Fruit fly (Drosophila melanogaster): ENCODE measurements around the gene Sgs5.

Gene Sgs5

DNA sequence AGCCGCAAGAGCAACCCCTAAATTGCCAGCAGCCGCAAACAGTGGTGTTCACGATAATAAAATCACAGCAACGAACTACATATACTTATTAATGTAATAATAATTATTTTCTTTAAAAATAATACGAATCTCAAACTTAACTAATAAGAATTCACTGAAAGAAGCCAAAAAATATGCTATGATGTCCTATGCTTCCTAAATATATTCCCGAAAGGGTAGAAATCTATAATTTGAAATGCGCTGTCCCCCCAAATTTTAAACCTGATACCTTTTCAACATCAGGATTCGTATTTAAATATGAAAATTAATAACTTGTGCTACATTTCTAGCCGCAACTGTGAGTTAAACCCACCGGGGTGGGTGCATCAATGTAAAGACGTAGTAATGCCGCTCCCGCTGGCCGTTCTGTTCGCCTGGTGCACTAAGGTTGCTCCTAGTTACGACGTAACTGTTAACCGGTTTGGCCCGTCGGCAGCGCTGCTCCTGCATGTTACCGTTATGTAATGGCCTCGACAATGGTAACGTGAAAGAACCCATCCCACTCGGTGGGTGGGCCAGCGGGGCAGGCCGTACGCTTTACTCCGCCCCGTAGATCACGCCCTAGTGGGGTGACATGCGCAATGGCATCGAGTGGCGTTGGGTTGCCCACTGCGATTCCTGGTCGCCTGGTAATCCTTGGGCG lies 9.2 kb downstream of the Sgs5 start:
- TF ChIP-seq Mnt (GFP tag; optimal IDR thresholded peaks at IDR 0.05): no peak
- TF ChIP-seq CG7045 (GFP tag; optimal IDR thresholded peaks at IDR 0.05): peak; percentile 79
- no peak for TF ChIP-seq Crg-1 (GFP tag; optimal IDR thresholded peaks at IDR 0.05)
- TF ChIP-seq CG5204 (GFP tag; optimal IDR thresholded peaks at IDR 0.05): peak; percentile 54
- TF ChIP-seq Clk (GFP tag; optimal IDR thresholded peaks at IDR 0.05): peak; percentile 13
- TF ChIP-seq CG12768 (GFP tag; optimal IDR thresholded peaks at IDR 0.05): peak; percentile 69
- TF ChIP-seq CG1620 (GFP tag; optimal IDR thresholded peaks at IDR 0.05): no peak
- TF ChIP-seq Hr96 (GFP tag; optimal IDR thresholded peaks at IDR 0.05): peak; percentile 6
- no peak for TF ChIP-seq pad (GFP tag; optimal IDR thresholded peaks at IDR 0.05)
- no peak for TF ChIP-seq tj (GFP tag; optimal IDR thresholded peaks at IDR 0.05)
- TF ChIP-seq cnc (optimal IDR thresholded peaks at IDR 0.05): no peak
- TF ChIP-seq CG14711 (tag; optimal IDR thresholded peaks at IDR 0.05): peak; percentile 50
- peak; percentile 38 for TF ChIP-seq CG11617 (GFP tag; optimal IDR thresholded peaks at IDR 0.05)
- no peak for TF ChIP-seq ovo (GFP tag; optimal IDR thresholded peaks at IDR 0.05)
- TF ChIP-seq CG33017 (tag; optimal IDR thresholded peaks at IDR 0.05): peak; percentile 75
- no peak for TF ChIP-seq bab1 (GFP tag; optimal IDR thresholded peaks at IDR 0.05)
- no peak for TF ChIP-seq cic (GFP tag; optimal IDR thresholded peaks at IDR 0.05)
- peak; percentile 61 for TF ChIP-seq CG7101 (tag; optimal IDR thresholded peaks at IDR 0.05)
- TF ChIP-seq kay (GFP tag; ENCODE audit: borderline replicate concordance): no peak
- peak; percentile 44 for TF ChIP-seq toe (GFP tag; optimal IDR thresholded peaks at IDR 0.05)

DNA sequence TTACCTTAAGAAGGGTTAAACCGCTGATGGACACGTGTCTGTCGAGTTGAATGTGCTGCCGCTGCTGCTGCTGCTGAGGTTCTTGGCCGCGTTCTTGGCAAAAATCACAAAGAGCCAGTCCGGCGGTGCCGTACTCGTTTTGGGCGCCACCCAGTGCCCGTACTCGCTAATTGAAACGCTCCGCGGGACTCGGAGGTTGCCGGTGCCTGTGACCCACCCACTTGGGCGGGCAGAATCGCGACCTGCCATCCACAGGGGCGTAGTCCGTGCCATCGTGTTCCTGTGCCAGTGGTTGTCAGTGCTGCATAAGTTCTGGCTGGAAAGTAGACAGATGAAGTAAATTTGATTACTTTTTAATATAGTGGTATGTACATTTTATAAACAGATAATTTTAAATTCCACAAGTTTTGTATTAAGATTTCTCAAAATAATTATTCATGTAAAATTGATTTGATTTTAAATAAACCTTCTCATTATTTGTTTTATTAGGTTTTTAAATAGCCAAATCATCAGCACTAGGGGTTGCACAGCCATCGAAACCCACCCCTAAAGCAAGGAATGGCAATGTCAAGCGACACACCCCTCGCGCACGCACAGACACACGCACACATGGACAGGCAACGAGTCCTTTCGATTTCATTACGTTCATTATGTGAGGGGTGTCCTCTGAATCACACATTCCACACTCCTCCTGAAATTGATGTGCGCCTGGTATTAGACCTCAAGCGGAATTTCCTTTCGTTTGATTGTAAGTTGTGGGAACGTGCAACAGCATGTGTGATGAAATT lies 9.9 kb downstream of the Sgs5 start:
- TF ChIP-seq CG5204 (GFP tag; optimal IDR thresholded peaks at IDR 0.05): peak; percentile 55
- peak; percentile 38 for TF ChIP-seq Mnt (GFP tag; optimal IDR thresholded peaks at IDR 0.05)
- TF ChIP-seq Hr96 (GFP tag; optimal IDR thresholded peaks at IDR 0.05): peak; percentile 16
- peak; percentile 5 for TF ChIP-seq pad (GFP tag; optimal IDR thresholded peaks at IDR 0.05)
- no peak for TF ChIP-seq cic (GFP tag; optimal IDR thresholded peaks at IDR 0.05)
- TF ChIP-seq kay (GFP tag; ENCODE audit: borderline replicate concordance): no peak
- peak; percentile 29 for TF ChIP-seq CG33017 (tag; optimal IDR thresholded peaks at IDR 0.05)
- peak; percentile 29 for TF ChIP-seq CG7045 (GFP tag; optimal IDR thresholded peaks at IDR 0.05)
- no peak for TF ChIP-seq ovo (GFP tag; optimal IDR thresholded peaks at IDR 0.05)
- TF ChIP-seq CG12768 (GFP tag; optimal IDR thresholded peaks at IDR 0.05): peak; percentile 21

DNA sequence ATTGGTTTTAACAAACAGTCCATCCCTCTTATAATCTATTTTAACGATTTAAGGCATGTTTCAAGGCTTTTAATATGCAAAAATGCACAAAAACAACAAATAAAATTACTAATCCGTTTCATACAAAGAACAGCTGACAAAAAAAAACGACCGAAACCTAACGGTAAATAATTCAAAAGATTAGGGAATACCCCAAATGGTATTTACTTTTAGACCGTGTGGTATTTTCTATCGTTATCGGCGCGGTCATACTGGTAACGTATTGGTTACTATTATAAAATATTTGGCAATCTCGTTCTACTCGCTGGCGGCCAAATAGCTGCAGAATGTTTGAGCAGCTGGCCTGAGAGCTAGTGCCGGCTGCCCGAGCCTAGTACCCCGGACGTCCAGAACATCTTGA lies 10.7 kb downstream of the Sgs5 start, which contains the start of gene sll:
Gene sll (plus strand): TSS at position 235 of the 400 bp plus-strand sequence.
- peak; percentile 71 for TF ChIP-seq ovo (GFP tag; optimal IDR thresholded peaks at IDR 0.05)
- TF ChIP-seq kay (GFP tag; ENCODE audit: borderline replicate concordance): no peak

DNA sequence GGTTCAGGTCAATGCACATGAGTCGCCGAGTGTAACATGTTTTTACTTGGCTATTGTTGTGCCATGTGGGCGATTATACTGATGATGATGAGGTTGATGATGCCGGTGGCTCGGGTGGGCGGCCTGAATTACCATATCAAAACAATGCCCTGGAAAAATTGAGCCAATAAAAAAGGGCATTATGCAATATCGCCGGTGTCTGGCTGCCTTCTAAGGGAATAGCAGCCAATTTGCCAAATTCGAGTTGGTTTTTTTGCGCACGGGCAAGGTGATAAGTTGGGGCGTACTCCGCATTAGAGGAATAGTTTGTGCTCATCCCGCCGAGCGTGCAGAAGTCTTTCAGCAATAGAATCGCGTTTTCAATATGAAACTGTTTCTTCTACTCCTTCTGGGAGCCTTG lies 13.9 kb downstream of the Sgs5 start, which contains the start of gene CG14329:
Gene CG14329 (plus strand): TSS at position 301 of the 400 bp plus-strand sequence.
- TF ChIP-seq cnc (optimal IDR thresholded peaks at IDR 0.05) (no peak), Mnt (GFP tag; optimal IDR thresholded peaks at IDR 0.05) (no peak), tj (GFP tag; optimal IDR thresholded peaks at IDR 0.05) (no peak), bab1 (GFP tag; optimal IDR thresholded peaks at IDR 0.05) (no peak), Crg-1 (GFP tag; optimal IDR thresholded peaks at IDR 0.05) (no peak), CG14711 (tag; optimal IDR thresholded peaks at IDR 0.05) (no peak), pad (GFP tag; optimal IDR thresholded peaks at IDR 0.05) (no peak), Clk (GFP tag; optimal IDR thresholded peaks at IDR 0.05) (no peak), CG11617 (GFP tag; optimal IDR thresholded peaks at IDR 0.05) (no peak), CG5204 (GFP tag; optimal IDR thresholded peaks at IDR 0.05) (no peak), CG33017 (tag; optimal IDR thresholded peaks at IDR 0.05) (no peak), CG7045 (GFP tag; optimal IDR thresholded peaks at IDR 0.05) (no peak), kay (GFP tag; ENCODE audit: borderline replicate concordance) (no peak), CG7101 (tag; optimal IDR thresholded peaks at IDR 0.05) (no peak), toe (GFP tag; optimal IDR thresholded peaks at IDR 0.05) (no peak), cic (GFP tag; optimal IDR thresholded peaks at IDR 0.05) (no peak), ovo (GFP tag; optimal IDR thresholded peaks at IDR 0.05) (no peak), Hr96 (GFP tag; optimal IDR thresholded peaks at IDR 0.05) (no peak), CG12768 (GFP tag; optimal IDR thresholded peaks at IDR 0.05) (no peak)

DNA sequence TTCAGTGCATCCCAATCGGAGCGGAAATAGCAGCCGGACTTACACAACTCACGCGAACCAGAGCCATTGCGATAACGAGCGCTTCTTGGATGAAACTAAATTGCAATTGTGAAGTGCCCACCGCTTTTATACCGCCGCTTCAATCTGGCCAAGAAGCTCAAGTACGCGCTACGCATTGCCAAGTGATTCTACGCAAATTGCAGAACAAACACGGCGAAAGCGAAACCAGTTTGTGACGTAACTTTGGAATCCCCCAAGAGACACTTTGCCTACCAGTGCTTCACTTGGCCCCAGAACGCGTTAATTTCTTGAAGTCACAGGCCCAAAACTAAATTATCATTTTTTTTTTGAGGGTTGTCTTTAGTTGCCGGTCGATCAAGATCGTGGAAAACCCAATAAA lies 16.2 kb downstream of the Sgs5 start, which contains the start of gene Edg91:
Gene Edg91 (minus strand): TSS at position 101 of the 400 bp plus-strand sequence.
- TF ChIP-seq cnc (optimal IDR thresholded peaks at IDR 0.05) (no peak), cic (GFP tag; optimal IDR thresholded peaks at IDR 0.05) (no peak), CG11617 (GFP tag; optimal IDR thresholded peaks at IDR 0.05) (no peak), tj (GFP tag; optimal IDR thresholded peaks at IDR 0.05) (no peak), CG1620 (GFP tag; optimal IDR thresholded peaks at IDR 0.05) (no peak), Crg-1 (GFP tag; optimal IDR thresholded peaks at IDR 0.05) (no peak), Mnt (GFP tag; optimal IDR thresholded peaks at IDR 0.05) (no peak), kay (GFP tag; ENCODE audit: borderline replicate concordance) (no peak), pad (GFP tag; optimal IDR thresholded peaks at IDR 0.05) (no peak), toe (GFP tag; optimal IDR thresholded peaks at IDR 0.05) (no peak), CG14711 (tag; optimal IDR thresholded peaks at IDR 0.05) (no peak), CG33017 (tag; optimal IDR thresholded peaks at IDR 0.05) (no peak), Clk (GFP tag; optimal IDR thresholded peaks at IDR 0.05) (no peak), CG7101 (tag; optimal IDR thresholded peaks at IDR 0.05) (no peak), bab1 (GFP tag; optimal IDR thresholded peaks at IDR 0.05) (no peak), CG12768 (GFP tag; optimal IDR thresholded peaks at IDR 0.05) (no peak), CG7045 (GFP tag; optimal IDR thresholded peaks at IDR 0.05) (no peak), ovo (GFP tag; optimal IDR thresholded peaks at IDR 0.05) (no peak), Hr96 (GFP tag; optimal IDR thresholded peaks at IDR 0.05) (no peak), CG5204 (GFP tag; optimal IDR thresholded peaks at IDR 0.05) (no peak)
